ENCODE assay signal across 1 fruit fly cellular context in genomic region chr3L:5634188-5634894, dm6.
TF ChIP-seq lines count a peak whose summit lies in the region.

No protein-coding gene starts in this region.

TF ChIP-seq in whole organism, embryonic, 481 proteins besides CTCF, POLR2A, EP300 and RAD21 (continued from another document):
- no peak for TF ChIP-seq vnd (GFP tag; IDR thresholded peaks at IDR 0.05; lab: Robert Waterston, UW; ENCODE audit: partially characterized antibody)
- no peak for TF ChIP-seq pzg (GFP tag; optimal IDR thresholded peaks at IDR 0.05; lab: Kevin White, UChicago)
- peak; percentile 92; the same call in 3 of the 4 replicates for TF ChIP-seq chinmo (GFP tag; IDR thresholded peaks at IDR 0.05; lab: Robert Waterston, UW; ENCODE audit: partially characterized antibody)
- no peak for TF ChIP-seq Fer1 (GFP tag; optimal IDR thresholded peaks at IDR 0.05; lab: Kevin White, UChicago)
- peak; percentile 79 for TF ChIP-seq ewg (GFP tag; optimal IDR thresholded peaks at IDR 0.05; lab: Kevin White, UChicago)
- TF ChIP-seq E2f1 (GFP tag; IDR thresholded peaks at IDR 0.05; lab: Robert Waterston, UW): peak; percentile 8; the same call in 1 of the 2 replicates
- TF ChIP-seq Fer3 (tag; optimal IDR thresholded peaks at IDR 0.05; lab: Kevin White, UChicago): no peak
- peak; percentile 17; the same call in 1 of the 2 replicates for TF ChIP-seq vvl (GFP tag; IDR thresholded peaks at IDR 0.05; lab: Robert Waterston, UW)
- no peak for TF ChIP-seq schlank (tag; optimal IDR thresholded peaks at IDR 0.05; lab: Kevin White, UChicago)
- no peak for TF ChIP-seq ind (GFP tag; optimal IDR thresholded peaks at IDR 0.05; lab: Kevin White, UChicago)
- no peak for TF ChIP-seq Dp (GFP tag; optimal IDR thresholded peaks at IDR 0.05; lab: Kevin White, UChicago)
- no peak for TF ChIP-seq CG10431 (GFP tag; optimal IDR thresholded peaks at IDR 0.05; lab: Kevin White, UChicago)
- no peak for TF ChIP-seq btn (GFP tag; optimal IDR thresholded peaks at IDR 0.05; lab: Kevin White, UChicago)
- no peak for TF ChIP-seq CG18476 (GFP tag; optimal IDR thresholded peaks at IDR 0.05; lab: Kevin White, UChicago)
- no peak for TF ChIP-seq CG17385 (GFP tag; optimal IDR thresholded peaks at IDR 0.05; lab: Kevin White, UChicago)
- TF ChIP-seq CG4730 (GFP tag; IDR thresholded peaks at IDR 0.05; lab: Robert Waterston, UW): no peak
- no peak for TF ChIP-seq CG9215 (GFP tag; IDR thresholded peaks at IDR 0.05; lab: Robert Waterston, UW)
- no peak for TF ChIP-seq pum (GFP tag; optimal IDR thresholded peaks at IDR 0.05; lab: Kevin White, UChicago)
- peak; percentile 73 for TF ChIP-seq kni (GFP tag; optimal IDR thresholded peaks at IDR 0.05; lab: Kevin White, UChicago)
- 0 out of 3 replicates have a peak, but pooled peaks have one; percentile 6 for TF ChIP-seq otp (GFP tag; IDR thresholded peaks at IDR 0.05; lab: Robert Waterston, UW)
- TF ChIP-seq Scr (GFP tag; IDR thresholded peaks at IDR 0.05; lab: Robert Waterston, UW; ENCODE audit: partially characterized antibody): no peak
- TF ChIP-seq Mes4 (GFP tag; optimal IDR thresholded peaks at IDR 0.05; lab: Kevin White, UChicago): no peak
- TF ChIP-seq fd102C (GFP tag; optimal IDR thresholded peaks at IDR 0.05; lab: Kevin White, UChicago): no peak
- no peak for TF ChIP-seq wor (GFP tag; IDR thresholded peaks at IDR 0.05; lab: Robert Waterston, UW)
- no peak for TF ChIP-seq dan (GFP tag; IDR thresholded peaks at IDR 0.05; lab: Robert Waterston, UW)
- peak; percentile 14 for TF ChIP-seq yki (optimal IDR thresholded peaks at IDR 0.05; lab: Kevin White, UChicago)
- peak; percentile 59 to 78 for TF ChIP-seq Trl (optimal IDR thresholded peaks at IDR 0.05; lab: Kevin White, UChicago)
- TF ChIP-seq Trl (GFP tag; optimal IDR thresholded peaks at IDR 0.05; lab: Kevin White, UChicago): no peak
- TF ChIP-seq zen2 (GFP tag; IDR thresholded peaks at IDR 0.05; lab: Robert Waterston, UW; ENCODE audit: partially characterized antibody): 0 out of 3 replicates have a peak, but pooled peaks have one; percentile 39
- no peak for TF ChIP-seq BEAF-32 (GFP tag; optimal IDR thresholded peaks at IDR 0.05; lab: Kevin White, UChicago)
- TF ChIP-seq CG8290 (GFP tag; optimal IDR thresholded peaks at IDR 0.05; lab: Kevin White, UChicago): no peak
- TF ChIP-seq CG8290 (tag; optimal IDR thresholded peaks at IDR 0.05; lab: Kevin White, UChicago): peak in 1 of 2 experiments; percentile 7
- no peak for TF ChIP-seq emc (GFP tag; optimal IDR thresholded peaks at IDR 0.05; lab: Kevin White, UChicago)
- TF ChIP-seq bsh (GFP tag; optimal IDR thresholded peaks at IDR 0.05; lab: Kevin White, UChicago): peak in 1 of 2 experiments; percentile 32
- no peak for TF ChIP-seq CG34376 (GFP tag; optimal IDR thresholded peaks at IDR 0.05; lab: Kevin White, UChicago)
- no peak for TF ChIP-seq nerfin-1 (tag; optimal IDR thresholded peaks at IDR 0.05; lab: Kevin White, UChicago)
- TF ChIP-seq danr (GFP tag; IDR thresholded peaks at IDR 0.05; lab: Robert Waterston, UW): no peak
- TF ChIP-seq CG1832 (GFP tag; optimal IDR thresholded peaks at IDR 0.05; lab: Kevin White, UChicago): no peak
- TF ChIP-seq Optix (GFP tag; IDR thresholded peaks at IDR 0.05; lab: Robert Waterston, UW): no peak
- no peak for TF ChIP-seq CG12744 (GFP tag; optimal IDR thresholded peaks at IDR 0.05; lab: Kevin White, UChicago)
- TF ChIP-seq dm (GFP tag; optimal IDR thresholded peaks at IDR 0.05; lab: Kevin White, UChicago): no peak
- TF ChIP-seq CG9727 (GFP tag; optimal IDR thresholded peaks at IDR 0.05; lab: Kevin White, UChicago): no peak
- TF ChIP-seq slp2 (GFP tag; optimal IDR thresholded peaks at IDR 0.05; lab: Kevin White, UChicago): no peak
- TF ChIP-seq gcm (GFP tag; optimal IDR thresholded peaks at IDR 0.05; lab: Kevin White, UChicago): no peak
- no peak for TF ChIP-seq rib (GFP tag; IDR thresholded peaks at IDR 0.05; lab: Robert Waterston, UW)
- no peak for TF ChIP-seq Lhr (GFP tag; optimal IDR thresholded peaks at IDR 0.05; lab: Kevin White, UChicago)
- no peak for TF ChIP-seq Tbp (GFP tag; optimal IDR thresholded peaks at IDR 0.05; lab: Kevin White, UChicago)
- no peak for TF ChIP-seq Xbp1 (GFP tag; optimal IDR thresholded peaks at IDR 0.05; lab: Kevin White, UChicago)
- TF ChIP-seq CG17328 (GFP tag; IDR thresholded peaks at IDR 0.05; lab: Robert Waterston, UW): no peak
- no peak for TF ChIP-seq CG7786 (GFP tag; optimal IDR thresholded peaks at IDR 0.05; lab: Kevin White, UChicago)
- peak; percentile 64 for TF ChIP-seq CG8478 (optimal IDR thresholded peaks at IDR 0.05; lab: Kevin White, UChicago)
- no peak for TF ChIP-seq CG4617 (GFP tag; optimal IDR thresholded peaks at IDR 0.05; lab: Kevin White, UChicago; ENCODE audit: borderline replicate concordance)
- no peak for TF ChIP-seq CG42726 (GFP tag; IDR thresholded peaks at IDR 0.05; lab: Robert Waterston, UW; ENCODE audit: partially characterized antibody)
- no peak for TF ChIP-seq ato (GFP tag; IDR thresholded peaks at IDR 0.05; lab: Robert Waterston, UW; ENCODE audit: partially characterized antibody)
- peak in 1 of 2 experiments; percentile 37 for TF ChIP-seq eve (GFP tag; optimal IDR thresholded peaks at IDR 0.05; lab: Kevin White, UChicago)
- TF ChIP-seq sens (GFP tag; lab: Kevin White, UChicago): peak; percentile 36
- 0 out of 2 replicates have a peak, but pooled peaks have one; percentile 31 for TF ChIP-seq crol (GFP tag; IDR thresholded peaks at IDR 0.05; lab: Robert Waterston, UW)
- peak; percentile 75; the same call in 1 of the 2 replicates for TF ChIP-seq CG4360 (GFP tag; IDR thresholded peaks at IDR 0.05; lab: Robert Waterston, UW)
- no peak for TF ChIP-seq Nf-YA (GFP tag; IDR thresholded peaks at IDR 0.05; lab: Robert Waterston, UW)
- no peak for TF ChIP-seq tup (GFP tag; optimal IDR thresholded peaks at IDR 0.05; lab: Kevin White, UChicago)
- no peak for TF ChIP-seq Mrtf (GFP tag; IDR thresholded peaks at IDR 0.05; lab: Robert Waterston, UW)
- no peak for TF ChIP-seq CG10267 (tag; optimal IDR thresholded peaks at IDR 0.05; lab: Kevin White, UChicago)
- TF ChIP-seq CG2120 (GFP tag; optimal IDR thresholded peaks at IDR 0.05; lab: Kevin White, UChicago): no peak
- no peak for TF ChIP-seq Asciz (GFP tag; optimal IDR thresholded peaks at IDR 0.05; lab: Kevin White, UChicago)
- TF ChIP-seq CG18011 (GFP tag; optimal IDR thresholded peaks at IDR 0.05; lab: Kevin White, UChicago): no peak
- no peak for TF ChIP-seq CG12391 (tag; optimal IDR thresholded peaks at IDR 0.05; lab: Kevin White, UChicago)
- TF ChIP-seq Dref (GFP tag; IDR thresholded peaks at IDR 0.05; lab: Robert Waterston, UW): no peak
- no peak for TF ChIP-seq sob (GFP tag; IDR thresholded peaks at IDR 0.05; lab: Robert Waterston, UW)
- peak; percentile 52 for TF ChIP-seq pros (GFP tag; optimal IDR thresholded peaks at IDR 0.05; lab: Kevin White, UChicago)
- no peak for TF ChIP-seq Lpt (GFP tag; optimal IDR thresholded peaks at IDR 0.05; lab: Kevin White, UChicago)
- peak; percentile 14 for TF ChIP-seq CG14710 (tag; optimal IDR thresholded peaks at IDR 0.05; lab: Kevin White, UChicago)
- no peak for TF ChIP-seq CG7372 (GFP tag; IDR thresholded peaks at IDR 0.05; lab: Robert Waterston, UW)
- TF ChIP-seq cg (GFP tag; optimal IDR thresholded peaks at IDR 0.05; lab: Kevin White, UChicago): peak; percentile 81
- peak; percentile 12 for TF ChIP-seq jing (GFP tag; optimal IDR thresholded peaks at IDR 0.05; lab: Kevin White, UChicago)
- peak; percentile 21; the same call in 1 of the 3 replicates for TF ChIP-seq row (GFP tag; IDR thresholded peaks at IDR 0.05; lab: Robert Waterston, UW)
- no peak for TF ChIP-seq unpg (GFP tag; optimal IDR thresholded peaks at IDR 0.05; lab: Kevin White, UChicago)
- TF ChIP-seq CG3065 (GFP tag; optimal IDR thresholded peaks at IDR 0.05; lab: Kevin White, UChicago): no peak
- TF ChIP-seq az2 (GFP tag; optimal IDR thresholded peaks at IDR 0.05; lab: Kevin White, UChicago): no peak
- TF ChIP-seq gem (tag; optimal IDR thresholded peaks at IDR 0.05; lab: Kevin White, UChicago): peak; percentile 12
- TF ChIP-seq CG2712 (tag; optimal IDR thresholded peaks at IDR 0.05; lab: Kevin White, UChicago): no peak
- peak in 1 of 2 experiments; percentile 13 for TF ChIP-seq Eip74EF (GFP tag; optimal IDR thresholded peaks at IDR 0.05; lab: Kevin White, UChicago)
- TF ChIP-seq hb (GFP tag; IDR thresholded peaks at IDR 0.05; lab: Robert Waterston, UW; ENCODE audit: partially characterized antibody): no peak
- no peak for TF ChIP-seq Dad (GFP tag; optimal IDR thresholded peaks at IDR 0.05; lab: Kevin White, UChicago)
- no peak for TF ChIP-seq CG11398 (GFP tag; optimal IDR thresholded peaks at IDR 0.05; lab: Kevin White, UChicago)
- no peak for TF ChIP-seq CG12236 (GFP tag; optimal IDR thresholded peaks at IDR 0.05; lab: Kevin White, UChicago)
- TF ChIP-seq gsb-n (tag; optimal IDR thresholded peaks at IDR 0.05; lab: Kevin White, UChicago): no peak
- no peak for TF ChIP-seq Hr39 (optimal IDR thresholded peaks at IDR 0.05; lab: Kevin White, UChicago)
- no peak for TF ChIP-seq CG30020 (tag; optimal IDR thresholded peaks at IDR 0.05; lab: Kevin White, UChicago)
- TF ChIP-seq CG10147 (GFP tag; optimal IDR thresholded peaks at IDR 0.05; lab: Kevin White, UChicago): no peak
- TF ChIP-seq prd (optimal IDR thresholded peaks at IDR 0.05; lab: Kevin White, UChicago): no peak
- no peak for TF ChIP-seq prd (GFP tag; IDR thresholded peaks at IDR 0.05; lab: Robert Waterston, UW)
- no peak for TF ChIP-seq Hr51 (GFP tag; optimal IDR thresholded peaks at IDR 0.05; lab: Kevin White, UChicago)
- peak; percentile 58 for TF ChIP-seq Blimp-1 (GFP tag; optimal IDR thresholded peaks at IDR 0.05; lab: Kevin White, UChicago)
- TF ChIP-seq CG30403 (GFP tag; optimal IDR thresholded peaks at IDR 0.05; lab: Kevin White, UChicago): no peak
- TF ChIP-seq CG2202 (tag; optimal IDR thresholded peaks at IDR 0.05; lab: Kevin White, UChicago): no peak
- TF ChIP-seq Dbx (GFP tag; IDR thresholded peaks at IDR 0.05; lab: Robert Waterston, UW): no peak
